Fruit fly (Drosophila melanogaster) whole organism, embryonic: ENCODE data around the gene CG13893.

Experiments used
- CG10147 ChIP-seq: fragments of 200-800 bp; sonication (Bioruptor generic); optimal IDR thresholded peaks from 2 replicates; lab custom pipeline; 2019; ENCODE audit warnings: missing biosample characterization, mild to moderate bottlenecking, missing genetic modification characterization, moderate library complexity
- CG10321 ChIP-seq: fragments of 200-800 bp; sonication (Bioruptor generic); IDR thresholded peaks from 2 replicates; pipeline ENCODE4 v1.3.6; 2022; ENCODE audit warnings: missing biosample characterization, missing genetic modification characterization
- CG10431 ChIP-seq: fragments of 200-800 bp; sonication (Bioruptor generic); optimal IDR thresholded peaks from 3 replicates; lab custom pipeline; 2018; ENCODE audit warnings: missing biosample characterization, mild to moderate bottlenecking, missing genetic modification characterization
- CG10462 ChIP-seq: fragments of 200-800 bp; sonication (Bioruptor generic); optimal IDR thresholded peaks from 2 replicates; lab custom pipeline; 2016; ENCODE audit warnings: missing biosample characterization, missing genetic modification characterization
- CG10654 ChIP-seq: fragments of 200-800 bp; sonication (Bioruptor generic); optimal IDR thresholded peaks from 2 replicates; lab custom pipeline; 2016; ENCODE audit warnings: missing biosample characterization, missing genetic modification characterization
- CG12219 ChIP-seq: fragments of 200-800 bp; sonication (Bioruptor generic); optimal IDR thresholded peaks from 3 replicates; lab custom pipeline; 2018; ENCODE audit warnings: missing biosample characterization, mild to moderate bottlenecking, missing genetic modification characterization
- CG12236 ChIP-seq: fragments of 200-800 bp; sonication (Bioruptor generic); optimal IDR thresholded peaks from 2 replicates; lab custom pipeline; 2016; ENCODE audit warnings: missing biosample characterization, missing genetic modification characterization
- CG17385 ChIP-seq: fragments of 200-800 bp; sonication (Bioruptor generic); optimal IDR thresholded peaks from 3 replicates; lab custom pipeline; 2018; ENCODE audit warnings: missing biosample characterization, mild to moderate bottlenecking, missing genetic modification characterization
- CG2116 ChIP-seq: fragments of 200-800 bp; sonication (Bioruptor generic); optimal IDR thresholded peaks from 3 replicates; lab custom pipeline; 2018; ENCODE audit warnings: missing biosample characterization, mild to moderate bottlenecking, missing genetic modification characterization
- CG32767 ChIP-seq: fragments of 200-800 bp; sonication (Bioruptor generic); IDR thresholded peaks from 2 replicates; pipeline ENCODE4 v1.3.6; 2022; ENCODE audit warnings: missing biosample characterization, missing genetic modification characterization
- CG33557 ChIP-seq: fragments of 200-800 bp; sonication (Bioruptor generic); optimal IDR thresholded peaks from 2 replicates; lab custom pipeline; 2019; ENCODE audit warnings: missing biosample characterization, mild to moderate bottlenecking, missing genetic modification characterization, moderate library complexity
- CG3407 ChIP-seq: fragments of 200-800 bp; sonication (Bioruptor generic); optimal IDR thresholded peaks from 2 replicates; lab custom pipeline; 2018; ENCODE audit warnings: missing biosample characterization, mild to moderate bottlenecking, missing genetic modification characterization
- CG4282 ChIP-seq: fragments of 200-800 bp; sonication (Bioruptor generic); optimal IDR thresholded peaks from 2 replicates; lab custom pipeline; 2016; ENCODE audit warnings: missing biosample characterization, missing genetic modification characterization
- CG4854 ChIP-seq: fragments of 200-800 bp; sonication (Bioruptor generic); optimal IDR thresholded peaks from 2 replicates; lab custom pipeline; 2016; ENCODE audit warnings: missing biosample characterization, missing genetic modification characterization, inconsistent platforms
- CG6654 ChIP-seq: fragments of 200-800 bp; sonication (Bioruptor generic); optimal IDR thresholded peaks from 2 replicates; lab custom pipeline; 2017; ENCODE audit warnings: missing biosample characterization, mild to moderate bottlenecking, missing genetic modification characterization
- CG7271 ChIP-seq: fragments of 200-800 bp; sonication (Bioruptor generic); optimal IDR thresholded peaks from 2 replicates; lab custom pipeline; 2018; ENCODE audit warnings: missing biosample characterization, mild to moderate bottlenecking, missing genetic modification characterization, moderate library complexity
- CG7357 ChIP-seq: fragments of 200-800 bp; sonication (Bioruptor generic); IDR thresholded peaks from 3 replicates; pipeline ENCODE4 v1.3.6; 2022; ENCODE audit warnings: missing biosample characterization, missing genetic modification characterization
- CG7372 ChIP-seq: fragments of 200-800 bp; sonication (Bioruptor generic); IDR thresholded peaks from 2 replicates; pipeline ENCODE4 v1.3.6; 2022; ENCODE audit warnings: missing biosample characterization, missing genetic modification characterization
- CG8290 ChIP-seq, 3 experiments: fragments of 200-800 bp; sonication (Bioruptor generic); optimal IDR thresholded peaks; 2 replicates each; lab custom pipeline; 2016 to 2019; ENCODE audit warnings: missing biosample characterization in 3 of 3, missing genetic modification characterization in 3 of 3, mild to moderate bottlenecking in 2 of 3, moderate library complexity in 1 of 3
- CG9437 ChIP-seq: fragments of 200-800 bp; sonication (Bioruptor generic); optimal IDR thresholded peaks from 2 replicates; lab custom pipeline; 2018; ENCODE audit warnings: missing biosample characterization, mild to moderate bottlenecking, missing genetic modification characterization
- Dek ChIP-seq: fragments of 200-800 bp; sonication (Bioruptor generic); optimal IDR thresholded peaks from 3 replicates; lab custom pipeline; 2019; ENCODE audit warnings: missing biosample characterization, mild to moderate bottlenecking, missing genetic modification characterization, moderate library complexity
- H2.0 ChIP-seq: fragments of 200-800 bp; sonication (Bioruptor generic); IDR thresholded peaks from 2 replicates; pipeline ENCODE4 v1.3.6; 2022; ENCODE audit warnings: missing biosample characterization, missing genetic modification characterization
- HmgD ChIP-seq: fragments of 200-800 bp; sonication (Bioruptor generic); optimal IDR thresholded peaks from 3 replicates; lab custom pipeline; 2016; ENCODE audit warnings: missing biosample characterization, missing genetic modification characterization
- Hr39 ChIP-seq: fragments of >200 bp; optimal IDR thresholded peaks from 2 replicates; lab custom pipeline; 2017
- Lhr ChIP-seq: fragments of 200-800 bp; sonication (Bioruptor generic); optimal IDR thresholded peaks from 3 replicates; lab custom pipeline; 2017; ENCODE audit warnings: mild to moderate bottlenecking, missing biosample characterization, missing genetic modification reagents, missing genetic modification characterization
- Myb ChIP-seq: fragments of 200-800 bp; sonication (Bioruptor generic); optimal IDR thresholded peaks from 2 replicates; lab custom pipeline; 2016; ENCODE audit warnings: missing biosample characterization, missing genetic modification characterization
- Oli ChIP-seq: fragments of 200-800 bp; sonication (Bioruptor generic); optimal IDR thresholded peaks from 2 replicates; lab custom pipeline; 2018; ENCODE audit warnings: missing biosample characterization, mild to moderate bottlenecking, missing genetic modification characterization, moderate library complexity
- Ravus ChIP-seq: fragments of 200-800 bp; sonication (Bioruptor generic); IDR thresholded peaks from 2 replicates; pipeline ENCODE4 v1.3.6; 2022; ENCODE audit warnings: missing biosample characterization, missing genetic modification characterization
- Sox102F ChIP-seq: fragments of 200-800 bp; sonication (Bioruptor generic); optimal IDR thresholded peaks from 2 replicates; lab custom pipeline; 2018; ENCODE audit warnings: missing biosample characterization, mild to moderate bottlenecking, missing genetic modification characterization, moderate library complexity
- ap ChIP-seq: fragments of 200-800 bp; sonication (Bioruptor generic); IDR thresholded peaks from 2 replicates; pipeline ENCODE4 v1.3.6; 2022; ENCODE audit warnings: missing biosample characterization, missing genetic modification characterization
- ara ChIP-seq: fragments of 200-800 bp; sonication (Bioruptor generic); IDR thresholded peaks from 2 replicates; pipeline ENCODE4 v1.3.6; 2022; ENCODE audit warnings: missing biosample characterization, missing genetic modification characterization
- ewg ChIP-seq: fragments of 200-800 bp; sonication (Bioruptor generic); optimal IDR thresholded peaks from 3 replicates; lab custom pipeline; 2017; ENCODE audit warnings: mild to moderate bottlenecking, missing biosample characterization, missing genetic modification reagents, missing genetic modification characterization
- her ChIP-seq: fragments of 200-800 bp; sonication (Bioruptor generic); optimal IDR thresholded peaks from 2 replicates; lab custom pipeline; 2016; ENCODE audit warnings: missing biosample characterization, missing genetic modification characterization
- hth ChIP-seq: fragments of >200 bp; optimal IDR thresholded peaks from 2 replicates; lab custom pipeline; 2017; ENCODE audit warnings: inconsistent platforms
- insv ChIP-seq, 2 experiments: fragments of 200-800 bp; sonication (Bioruptor generic); optimal IDR thresholded peaks; 3 replicates each; lab custom pipeline; 2016 to 2018; ENCODE audit warnings: missing biosample characterization in 2 of 2, missing genetic modification characterization in 2 of 2
- jumu ChIP-seq: fragments of 200-800 bp; sonication (Bioruptor generic); optimal IDR thresholded peaks from 3 replicates; lab custom pipeline; 2016; ENCODE audit warnings: missing biosample characterization, missing genetic modification characterization
- lbe ChIP-seq: fragments of 200-800 bp; sonication (Bioruptor generic); optimal IDR thresholded peaks from 2 replicates; lab custom pipeline; 2016; ENCODE audit warnings: missing biosample characterization, mild to moderate bottlenecking, missing genetic modification characterization
- lmd ChIP-seq: fragments of 200-800 bp; sonication (Bioruptor generic); IDR thresholded peaks from 2 replicates; pipeline ENCODE4 v1.3.6; 2022; ENCODE audit warnings: missing biosample characterization, missing genetic modification characterization
- repo ChIP-seq: fragments of 200-800 bp; sonication (Bioruptor generic); optimal IDR thresholded peaks from 2 replicates; lab custom pipeline; 2016; ENCODE audit warnings: missing biosample characterization, missing genetic modification characterization
- run ChIP-seq: fragments of 200-800 bp; sonication (Bioruptor generic); optimal IDR thresholded peaks from 3 replicates; lab custom pipeline; 2018; ENCODE audit warnings: missing biosample characterization, mild to moderate bottlenecking, missing genetic modification characterization
- sd ChIP-seq: fragments of 200-800 bp; sonication (Bioruptor generic); optimal IDR thresholded peaks from 3 replicates; lab custom pipeline; 2018; ENCODE audit warnings: missing biosample characterization, mild to moderate bottlenecking, missing genetic modification characterization, moderate library complexity
- shn ChIP-seq: fragments of 200-800 bp; sonication (Bioruptor generic); optimal IDR thresholded peaks from 3 replicates; lab custom pipeline; 2016; ENCODE audit warnings: missing biosample characterization, missing genetic modification characterization
- slbo ChIP-seq: fragments of 200-800 bp; sonication (Bioruptor generic); IDR thresholded peaks from 2 replicates; pipeline ENCODE4 v1.3.6; 2022; ENCODE audit warnings: missing biosample characterization, missing genetic modification characterization
- slp2 ChIP-seq: fragments of 200-800 bp; sonication (Bioruptor generic); optimal IDR thresholded peaks from 2 replicates; lab custom pipeline; 2016; ENCODE audit warnings: missing biosample characterization, missing genetic modification characterization
- sob ChIP-seq: fragments of 200-800 bp; sonication (Bioruptor generic); IDR thresholded peaks from 2 replicates; pipeline ENCODE4 v1.3.6; 2022; ENCODE audit warnings: missing biosample characterization, missing genetic modification characterization
- tll ChIP-seq, 2 experiments: fragments of 200-800 bp in 1 of 2; fragments of >200 bp in 1 of 2; sonication (Bioruptor generic) in 1 of 2; optimal IDR thresholded peaks; 2 replicates each; lab custom pipeline; 2017 to 2019; ENCODE audit warnings: missing biosample characterization in 2 of 2, missing genetic modification characterization in 2 of 2, mild to moderate bottlenecking in 1 of 2, moderate library complexity in 1 of 2
- twi ChIP-seq: fragments of 200-800 bp; optimal IDR thresholded peaks from 2 replicates; lab custom pipeline; 2019; ENCODE audit warnings: missing biosample characterization, mild to moderate bottlenecking, missing genetic modification characterization, moderate library complexity
- unc-4 ChIP-seq: fragments of 200-800 bp; sonication (Bioruptor generic); IDR thresholded peaks from 2 replicates; pipeline ENCODE4 v1.3.6; 2022; ENCODE audit warnings: missing biosample characterization, missing genetic modification characterization; ENCODE audit not compliant: partially characterized antibody
- wdn ChIP-seq: fragments of 200-800 bp; sonication (Bioruptor generic); IDR thresholded peaks from 2 replicates; pipeline ENCODE4 v1.3.6; 2022; ENCODE audit warnings: missing biosample characterization, missing genetic modification characterization
- zen ChIP-seq: fragments of 200-800 bp; sonication (Bioruptor generic); optimal IDR thresholded peaks from 3 replicates; lab custom pipeline; 2018; ENCODE audit warnings: missing biosample characterization, mild to moderate bottlenecking, missing genetic modification characterization, moderate library complexity
- zfh2 ChIP-seq: fragments of 200-800 bp; sonication (Bioruptor generic); optimal IDR thresholded peaks from 2 replicates; lab custom pipeline; 2016; ENCODE audit warnings: missing biosample characterization, missing genetic modification characterization

CG13893 gene

dm6 chr3L:638757-639353 is 35.0 kb upstream of the CG13893 start (continued):
- no peak for TF ChIP-seq CG10462
- no peak for TF ChIP-seq run (tag; lab: Kevin White, UChicago)
- peak; percentile 11; the same call in 1 of the 2 replicates for TF ChIP-seq ara
- no peak for TF ChIP-seq zfh2
- peak; percentile 33 for TF ChIP-seq Sox102F (GFP tag; lab: Kevin White, UChicago)
- TF ChIP-seq HmgD = no peak
- no peak for TF ChIP-seq Lhr (GFP tag; lab: Kevin White, UChicago)
- no peak for TF ChIP-seq insv (GFP tag; optimal IDR thresholded peaks at IDR 0.05; lab: Kevin White, UChicago)
- no peak for TF ChIP-seq CG4282 (GFP tag; lab: Kevin White, UChicago)
- TF ChIP-seq CG10431 (GFP tag; lab: Kevin White, UChicago) = no peak
- TF ChIP-seq CG33557 (GFP tag; lab: Kevin White, UChicago) = no peak
- TF ChIP-seq shn (GFP tag; lab: Kevin White, UChicago) = no peak
- TF ChIP-seq lbe (GFP tag; lab: Kevin White, UChicago) = no peak
- no peak for TF ChIP-seq unc-4 (GFP tag; lab: Robert Waterston, UW)
- peak; percentile 100 for TF ChIP-seq sd (tag; lab: Kevin White, UChicago)
- TF ChIP-seq CG9437 (GFP tag; lab: Kevin White, UChicago) = no peak
- TF ChIP-seq ap (GFP tag; lab: Robert Waterston, UW) = no peak
- no peak for TF ChIP-seq H2.0 (GFP tag; lab: Robert Waterston, UW)
- no peak for TF ChIP-seq Oli (tag; lab: Kevin White, UChicago)
- no peak for TF ChIP-seq CG10321
- TF ChIP-seq wdn (GFP tag; lab: Robert Waterston, UW) = no peak
- TF ChIP-seq sob (GFP tag; lab: Robert Waterston, UW) = no peak
- no peak for TF ChIP-seq CG12219
- no peak for TF ChIP-seq CG32767 (GFP tag; lab: Robert Waterston, UW)
- no peak for TF ChIP-seq CG8290 (GFP tag; optimal IDR thresholded peaks at IDR 0.05; lab: Kevin White, UChicago)
- TF ChIP-seq CG8290 (tag; optimal IDR thresholded peaks at IDR 0.05; lab: Kevin White, UChicago) = peak in 1 of 2 experiments; percentile 31
- TF ChIP-seq her (GFP tag; lab: Kevin White, UChicago) = no peak
- TF ChIP-seq repo (GFP tag; lab: Kevin White, UChicago) = no peak
- TF ChIP-seq Ravus (GFP tag; lab: Robert Waterston, UW) = no peak
- TF ChIP-seq Myb (GFP tag; lab: Kevin White, UChicago) = no peak
- TF ChIP-seq slp2 = no peak
- TF ChIP-seq CG7372 (GFP tag; lab: Robert Waterston, UW) = no peak
- TF ChIP-seq CG10654 (GFP tag; lab: Kevin White, UChicago) = no peak
- TF ChIP-seq slbo (GFP tag; lab: Robert Waterston, UW) = no peak
- TF ChIP-seq CG12236 (GFP tag; lab: Kevin White, UChicago) = no peak
- TF ChIP-seq CG3407 (GFP tag; lab: Kevin White, UChicago) = no peak
- TF ChIP-seq lmd (GFP tag; lab: Robert Waterston, UW) = no peak
- no peak for TF ChIP-seq CG10147 (GFP tag; lab: Kevin White, UChicago)
- TF ChIP-seq CG6654 = no peak
- no peak for TF ChIP-seq CG2116 (GFP tag; lab: Kevin White, UChicago)
- TF ChIP-seq Dek = no peak
- no peak for TF ChIP-seq zen (tag; lab: Kevin White, UChicago)
- no peak for TF ChIP-seq ewg (GFP tag; lab: Kevin White, UChicago)
- TF ChIP-seq CG4854 = no peak
- TF ChIP-seq tll (GFP tag; optimal IDR thresholded peaks at IDR 0.05; lab: Kevin White, UChicago) = no peak
- TF ChIP-seq CG7357 = no peak
- no peak for TF ChIP-seq CG7271 (tag; lab: Kevin White, UChicago)
- no peak for TF ChIP-seq jumu (GFP tag; lab: Kevin White, UChicago)
- no peak for TF ChIP-seq CG17385 (GFP tag; lab: Kevin White, UChicago)
- TF ChIP-seq twi (tag; lab: Kevin White, UChicago) = no peak
- TF ChIP-seq Hr39 (lab: Kevin White, UChicago) = no peak
- no peak for TF ChIP-seq hth
